Worm (Caenorhabditis elegans): ENCODE measurements around the gene Y50D4B.6.

The Y50D4B.6 gene

DNA sequence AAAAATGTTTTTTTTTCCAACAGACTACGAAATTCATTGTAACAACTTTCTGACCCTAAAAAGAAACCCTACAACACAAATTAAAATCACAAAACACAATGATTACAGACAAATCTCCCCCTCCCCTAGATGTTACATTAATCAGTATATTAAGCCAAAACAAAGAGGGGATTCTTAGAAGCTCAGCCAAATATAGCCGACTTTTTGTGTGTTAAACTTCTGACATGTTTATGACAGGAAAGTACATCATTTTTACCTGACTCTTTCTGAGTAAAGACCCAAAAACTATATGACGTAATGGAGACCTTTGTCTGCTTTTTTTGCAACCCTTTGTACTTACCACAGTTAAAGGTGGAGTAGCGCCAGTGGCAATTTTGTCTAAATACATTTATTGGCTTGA, 36.0 kb downstream of the Y50D4B.6 start:
- TF ChIP-seq ceh-63 (GFP tag; optimal IDR thresholded peaks at IDR 0.05), result no peak
- TF ChIP-seq lin-39 (tag; optimal IDR thresholded peaks at IDR 0.05), result no peak
- no peak for TF ChIP-seq mdl-1 (tag; optimal IDR thresholded peaks at IDR 0.05)
- TF ChIP-seq mef-2 (tag; optimal IDR thresholded peaks at IDR 0.05), result no peak
- no peak for TF ChIP-seq ceh-8 (GFP tag; optimal IDR thresholded peaks at IDR 0.05)
- no peak for TF ChIP-seq nhr-28 (tag; optimal IDR thresholded peaks at IDR 0.05)
- no peak for TF ChIP-seq unc-86 (tag; optimal IDR thresholded peaks at IDR 0.05)
- TF ChIP-seq rnt-1 (tag; optimal IDR thresholded peaks at IDR 0.05), result no peak
- no peak for TF ChIP-seq nhr-90 (tag; optimal IDR thresholded peaks at IDR 0.05; ENCODE audit: poor library complexity)
- TF ChIP-seq nhr-76 (tag; optimal IDR thresholded peaks at IDR 0.05), result no peak
- TF ChIP-seq lin-13 (GFP tag; optimal IDR thresholded peaks at IDR 0.05), result no peak
- no peak for TF ChIP-seq nhr-11 (tag; optimal IDR thresholded peaks at IDR 0.05)
- TF ChIP-seq hpl-2 (GFP tag; optimal IDR thresholded peaks at IDR 0.05), result no peak
- TF ChIP-seq nhr-71 (tag; optimal IDR thresholded peaks at IDR 0.05), result peak; percentile 54
- TF ChIP-seq jun-1 (tag; optimal IDR thresholded peaks at IDR 0.05), result no peak
- TF ChIP-seq alr-1 (tag; optimal IDR thresholded peaks at IDR 0.05; ENCODE audit: borderline replicate concordance), result no peak
- TF ChIP-seq lir-3 (tag; optimal IDR thresholded peaks at IDR 0.05; ENCODE audit: poor library complexity), result no peak
- TF ChIP-seq swsn-7 (tag; optimal IDR thresholded peaks at IDR 0.05), result no peak
- no peak for TF ChIP-seq zip-4 (GFP tag; optimal IDR thresholded peaks at IDR 0.05)
- TF ChIP-seq pag-3 (tag; optimal IDR thresholded peaks at IDR 0.05; ENCODE audit: borderline replicate concordance, insufficient read depth), result no peak
- TF ChIP-seq mep-1 (tag; optimal IDR thresholded peaks at IDR 0.05), result no peak
- peak; percentile 77 for TF ChIP-seq dsc-1 (tag; optimal IDR thresholded peaks at IDR 0.05)
- TF ChIP-seq fkh-8 (tag; optimal IDR thresholded peaks at IDR 0.05), result peak; percentile 70
- TF ChIP-seq nhr-47 (tag; optimal IDR thresholded peaks at IDR 0.05), result peak; percentile 42
- TF ChIP-seq lin-15B (tag; optimal IDR thresholded peaks at IDR 0.05), result no peak
- TF ChIP-seq nhr-85 (tag), result peak; percentile 1
- TF ChIP-seq fkh-10 (GFP tag; optimal IDR thresholded peaks at IDR 0.05), result no peak

DNA sequence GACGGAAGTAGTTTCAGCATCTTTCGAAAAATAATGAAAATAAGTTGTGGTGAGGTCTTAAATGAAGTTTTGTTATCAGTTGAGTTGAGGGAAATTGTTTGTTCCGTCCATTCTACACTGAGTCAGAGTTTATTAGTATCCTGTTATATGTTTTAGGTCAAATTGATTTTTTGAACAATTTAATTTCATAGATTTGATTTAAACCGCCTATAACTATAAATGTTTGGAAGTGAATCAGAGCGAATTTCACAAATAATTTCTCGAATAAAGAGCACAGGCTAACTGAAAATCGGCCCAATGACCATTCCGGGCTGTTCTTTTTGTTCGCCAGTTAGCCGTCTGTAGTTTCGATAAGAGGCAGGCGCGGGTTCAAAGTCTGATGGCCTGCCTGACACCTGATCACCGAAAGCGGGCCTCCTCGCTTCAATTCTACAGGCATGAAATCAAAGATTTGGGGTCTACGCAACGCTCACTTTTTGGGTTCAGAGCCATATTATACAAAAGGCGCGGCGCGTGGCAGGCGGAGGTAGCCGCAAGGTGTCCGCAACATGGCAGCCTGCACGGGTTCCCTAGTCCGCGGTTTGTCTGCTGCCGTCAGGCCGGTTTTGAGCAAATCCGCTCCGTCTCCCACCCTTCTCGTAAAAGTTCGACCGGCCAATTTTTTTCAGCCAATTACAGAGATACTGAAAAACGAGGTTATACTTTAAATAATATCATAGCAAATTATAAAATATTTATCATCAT, 47.9 kb downstream of the Y50D4B.6 start, which contains the start of gene W07B8.4:
W07B8.4 (minus strand) TSS at position 51 of the 744 bp plus-strand sequence.
- TF ChIP-seq fkh-4 (tag; optimal IDR thresholded peaks at IDR 0.05; ENCODE audit: borderline replicate concordance), result no peak
- no peak for TF ChIP-seq ama-1 (optimal IDR thresholded peaks at IDR 0.05)
- no peak for TF ChIP-seq lin-39 (tag; optimal IDR thresholded peaks at IDR 0.05)
- no peak for TF ChIP-seq unc-86 (tag; optimal IDR thresholded peaks at IDR 0.05)
- TF ChIP-seq blmp-1 (tag; optimal IDR thresholded peaks at IDR 0.05), result no peak
- no peak for TF ChIP-seq efl-3 (GFP tag; optimal IDR thresholded peaks at IDR 0.05)
- no peak for TF ChIP-seq dsc-1 (tag; optimal IDR thresholded peaks at IDR 0.05)
- TF ChIP-seq nhr-90 (tag; optimal IDR thresholded peaks at IDR 0.05; ENCODE audit: poor library complexity), result no peak
- TF ChIP-seq lin-14 (GFP tag; optimal IDR thresholded peaks at IDR 0.05), result no peak
- no peak for TF ChIP-seq irx-1 (tag; optimal IDR thresholded peaks at IDR 0.05)
- TF ChIP-seq lin-15B (tag; optimal IDR thresholded peaks at IDR 0.05), result no peak
- TF ChIP-seq sox-4 (tag; optimal IDR thresholded peaks at IDR 0.05), result no peak
- no peak for TF ChIP-seq ztf-4 (tag; optimal IDR thresholded peaks at IDR 0.05)

DNA sequence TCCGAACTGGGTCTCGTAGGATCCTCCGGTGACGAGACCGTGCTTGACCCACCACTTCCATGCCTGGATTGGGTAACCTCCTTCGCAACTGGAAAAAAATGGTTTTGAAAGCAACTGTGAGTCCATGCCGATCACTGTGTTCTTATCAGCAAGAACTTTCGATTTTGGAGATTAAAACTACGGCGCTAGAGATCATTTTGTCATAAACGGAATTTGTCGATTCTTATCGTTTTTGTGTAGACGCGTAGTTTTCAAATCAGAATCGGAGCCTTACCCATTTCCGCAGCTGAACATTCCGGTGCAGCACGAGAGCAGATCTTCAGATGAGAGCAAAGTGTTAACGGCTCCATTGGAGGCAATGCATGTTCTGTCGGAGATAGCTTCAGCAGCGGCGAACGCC, 49.1 kb downstream of the Y50D4B.6 start:
- TF ChIP-seq ceh-8 (GFP tag; optimal IDR thresholded peaks at IDR 0.05) (peak; percentile 3), nhr-20 (tag; optimal IDR thresholded peaks at IDR 0.05) (no peak), efl-1 (optimal IDR thresholded peaks at IDR 0.05) (no peak), efl-1 (GFP tag; optimal IDR thresholded peaks at IDR 0.05 in 1 of 2) (peak in 1 of 2 experiments; percentile 91), ceh-88 (GFP tag; IDR thresholded peaks at IDR 0.05) (no peak), nhr-77 (tag; optimal IDR thresholded peaks at IDR 0.05) (no peak), rnt-1 (tag; optimal IDR thresholded peaks at IDR 0.05) (no peak)
